Fruit fly (Drosophila melanogaster): ENCODE results near the gene Sem1.

The Sem1 gene

DNA sequence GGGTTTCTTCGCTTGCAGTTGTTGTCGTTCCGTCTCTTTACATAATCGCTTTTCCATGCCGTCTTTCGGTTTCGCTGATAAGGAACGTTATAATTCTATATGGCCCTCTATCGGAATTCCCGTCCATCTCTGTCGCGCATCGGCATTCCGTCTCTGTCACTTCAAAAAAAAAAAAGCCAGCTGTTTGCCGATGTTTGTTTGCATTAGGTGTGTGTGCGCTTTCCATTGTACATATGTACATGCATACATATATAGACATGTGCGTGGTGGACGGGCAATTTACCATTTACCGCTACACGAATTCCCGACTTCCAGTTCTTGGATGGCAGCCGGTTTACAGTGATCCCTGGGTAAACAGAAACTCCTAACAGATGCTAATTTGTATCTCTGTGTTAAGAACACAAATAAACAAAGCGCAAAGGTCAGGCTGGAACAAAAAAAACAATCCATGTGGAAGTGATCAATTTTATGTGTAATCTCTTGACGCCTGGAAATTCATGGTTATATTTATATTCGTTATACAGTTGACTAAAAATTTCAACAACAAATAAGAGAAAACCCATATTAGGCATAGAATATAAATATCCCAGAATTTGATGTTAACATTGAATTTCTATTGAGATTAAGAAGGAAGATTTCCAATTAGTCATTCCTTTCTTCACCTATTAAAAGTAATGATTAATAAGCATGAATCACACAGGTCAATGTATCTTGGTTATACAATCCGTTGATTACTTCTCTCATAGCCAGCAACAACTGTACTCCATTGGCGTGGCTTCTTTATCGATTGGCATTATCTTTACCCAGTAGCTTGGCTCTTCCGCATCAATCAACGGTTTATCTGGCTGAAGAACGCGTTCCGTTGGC is 20.5 kb upstream of the Sem1 start (continued):
- peak; percentile 22 for TF ChIP-seq Eip93F (GFP tag; optimal IDR thresholded peaks at IDR 0.05)
- TF ChIP-seq CG3919 (GFP tag; optimal IDR thresholded peaks at IDR 0.05), result peak; percentile 24
- TF ChIP-seq Met (GFP tag; optimal IDR thresholded peaks at IDR 0.05), result peak; percentile 66
- TF ChIP-seq Eip75B (GFP tag; optimal IDR thresholded peaks at IDR 0.05), result peak; percentile 42
- TF ChIP-seq Ets96B (tag; optimal IDR thresholded peaks at IDR 0.05), result no peak
- TF ChIP-seq Ets21C (GFP tag; optimal IDR thresholded peaks at IDR 0.05), result peak; percentile 3
- TF ChIP-seq Hr39 (GFP tag; optimal IDR thresholded peaks at IDR 0.05), result peak; percentile 58
- TF ChIP-seq Gug (GFP tag; IDR thresholded peaks at IDR 0.05), result no peak
- TF ChIP-seq CG6276 (GFP tag; optimal IDR thresholded peaks at IDR 0.05), result peak; percentile 35
- no peak for TF ChIP-seq Sox15 (GFP tag; optimal IDR thresholded peaks at IDR 0.05)
- TF ChIP-seq CG8119 (GFP tag; IDR thresholded peaks at IDR 0.05), result no peak
- TF ChIP-seq CG6163 (GFP tag; IDR thresholded peaks at IDR 0.05), result peak; percentile 32; the same call in 2 of the 3 replicates
- peak in 1 of 2 experiments; percentile 37 for TF ChIP-seq salr (GFP tag; optimal IDR thresholded peaks at IDR 0.05)
- TF ChIP-seq Sox14 (GFP tag; optimal IDR thresholded peaks at IDR 0.05), result peak; percentile 49
- TF ChIP-seq Smox (GFP tag; optimal IDR thresholded peaks at IDR 0.05), result peak; percentile 61
- TF ChIP-seq CG8632 (GFP tag; optimal IDR thresholded peaks at IDR 0.05), result peak; percentile 28
- peak; percentile 20 for TF ChIP-seq fd59A (GFP tag; optimal IDR thresholded peaks at IDR 0.05)
- TF ChIP-seq CG16779 (tag; optimal IDR thresholded peaks at IDR 0.05), result no peak
- no peak for TF ChIP-seq CG6854 (GFP tag; optimal IDR thresholded peaks at IDR 0.05)
- no peak for TF ChIP-seq Lpt (GFP tag; optimal IDR thresholded peaks at IDR 0.05)
- peak; percentile 24 for TF ChIP-seq Hr4 (GFP tag; optimal IDR thresholded peaks at IDR 0.05)
- TF ChIP-seq spab (GFP tag; optimal IDR thresholded peaks at IDR 0.05), result no peak
- TF ChIP-seq CG11762 (GFP tag; optimal IDR thresholded peaks at IDR 0.05; ENCODE audit: insufficient read depth), result no peak
- 0 out of 2 replicates have a peak, but pooled peaks have one; percentile 23 for TF ChIP-seq CG15336 (GFP tag; IDR thresholded peaks at IDR 0.05)
- TF ChIP-seq CG10631 (GFP tag; optimal IDR thresholded peaks at IDR 0.05), result peak; percentile 29
- TF ChIP-seq CG6792 (GFP tag; optimal IDR thresholded peaks at IDR 0.05), result no peak
- peak; percentile 40 for TF ChIP-seq pdm3 (GFP tag; optimal IDR thresholded peaks at IDR 0.05)
- TF ChIP-seq CG9139 (GFP tag; optimal IDR thresholded peaks at IDR 0.05), result no peak
- peak; percentile 79 for TF ChIP-seq vri (GFP tag; optimal IDR thresholded peaks at IDR 0.05)
- no peak for TF ChIP-seq dsx (GFP tag; optimal IDR thresholded peaks at IDR 0.05; ENCODE audit: poor library complexity, severe bottlenecking)
- no peak for TF ChIP-seq fd85E (GFP tag; optimal IDR thresholded peaks at IDR 0.05)
- TF ChIP-seq CG8319 (GFP tag; optimal IDR thresholded peaks at IDR 0.05), result peak; percentile 16
- peak; percentile 67 for TF ChIP-seq topi (GFP tag; optimal IDR thresholded peaks at IDR 0.05)
- peak; percentile 29 for TF ChIP-seq CG10669 (GFP tag; optimal IDR thresholded peaks at IDR 0.05)
- peak; percentile 22 for TF ChIP-seq net (GFP tag; optimal IDR thresholded peaks at IDR 0.05)
- no peak for TF ChIP-seq Hr38 (GFP tag; optimal IDR thresholded peaks at IDR 0.05)
- TF ChIP-seq CG1621 (tag; optimal IDR thresholded peaks at IDR 0.05), result no peak
- peak; percentile 63 for TF ChIP-seq CG32006 (GFP tag; optimal IDR thresholded peaks at IDR 0.05)
- peak; percentile 20 for TF ChIP-seq CG4318 (GFP tag; optimal IDR thresholded peaks at IDR 0.05)
- TF ChIP-seq fkh (GFP tag; optimal IDR thresholded peaks at IDR 0.05), result peak; percentile 92
- peak; percentile 55 for TF ChIP-seq lz (GFP tag; optimal IDR thresholded peaks at IDR 0.05)
- peak; percentile 53 for TF ChIP-seq Sox102F (GFP tag; optimal IDR thresholded peaks at IDR 0.05)
- TF ChIP-seq svp (GFP tag), result peak; percentile 88
